Fruit fly (Drosophila melanogaster) whole organism, embryonic: ENCODE results near the gene enc.

Experiments
- Antp ChIP-seq: fragments of 200-800 bp; sonication (Bioruptor generic); optimal IDR thresholded peaks from 3 replicates; lab custom pipeline; 2016; ENCODE audit warnings: missing biosample characterization, missing genetic modification characterization
- Atf6 ChIP-seq: fragments of 200-800 bp; sonication (Bioruptor generic); IDR thresholded peaks from 2 replicates; pipeline ENCODE4 v1.3.6; 2022; ENCODE audit warnings: missing biosample characterization, missing genetic modification characterization
- CG10565 ChIP-seq: fragments of 200-800 bp; sonication (Bioruptor generic); optimal IDR thresholded peaks from 3 replicates; lab custom pipeline; 2016; ENCODE audit warnings: missing biosample characterization, mild to moderate bottlenecking, missing genetic modification characterization
- CG10979 ChIP-seq: fragments of 200-800 bp; sonication (Bioruptor generic); optimal IDR thresholded peaks from 2 replicates; lab custom pipeline; 2018; ENCODE audit warnings: missing biosample characterization, mild to moderate bottlenecking, missing genetic modification characterization, moderate library complexity
- CG12391 ChIP-seq: fragments of 200-800 bp; sonication (Bioruptor generic); optimal IDR thresholded peaks from 3 replicates; lab custom pipeline; 2018; ENCODE audit warnings: missing biosample characterization, mild to moderate bottlenecking, missing genetic modification characterization, moderate library complexity
- CG14667 ChIP-seq: fragments of 200-800 bp; sonication (Bioruptor generic); IDR thresholded peaks from 2 replicates; pipeline ENCODE4 v1.3.6; 2022; ENCODE audit warnings: missing biosample characterization, missing genetic modification characterization
- CG17328 ChIP-seq: fragments of 200-800 bp; sonication (Bioruptor generic); IDR thresholded peaks from 2 replicates; pipeline ENCODE4 v1.3.6; 2022; ENCODE audit warnings: missing biosample characterization, missing genetic modification characterization
- CG17361 ChIP-seq: fragments of 200-800 bp; sonication (Bioruptor generic); IDR thresholded peaks from 3 replicates; pipeline ENCODE4 v1.3.6; 2022; ENCODE audit warnings: missing biosample characterization, missing genetic modification characterization
- CG18262 ChIP-seq: fragments of 200-800 bp; optimal IDR thresholded peaks from 3 replicates; lab custom pipeline; 2019; ENCODE audit warnings: missing biosample characterization, mild to moderate bottlenecking, missing genetic modification characterization, moderate library complexity
- CG18599 ChIP-seq: fragments of 200-800 bp; sonication (Bioruptor generic); optimal IDR thresholded peaks from 3 replicates; lab custom pipeline; 2017; ENCODE audit warnings: missing biosample characterization, missing genetic modification characterization, mild to moderate bottlenecking, moderate library complexity, missing genetic modification reagents
- CG18619 ChIP-seq: fragments of 200-800 bp; sonication (Bioruptor generic); optimal IDR thresholded peaks from 3 replicates; lab custom pipeline; 2017; ENCODE audit warnings: missing biosample characterization, mild to moderate bottlenecking, missing genetic modification characterization
- CG31224 ChIP-seq: fragments of 200-800 bp; sonication (Bioruptor generic); IDR thresholded peaks from 2 replicates; pipeline ENCODE4 v1.3.6; 2022; ENCODE audit warnings: missing biosample characterization, missing genetic modification characterization
- CG31365 ChIP-seq: fragments of 200-800 bp; sonication (Bioruptor generic); optimal IDR thresholded peaks from 2 replicates; lab custom pipeline; 2018; ENCODE audit warnings: missing biosample characterization, mild to moderate bottlenecking, missing genetic modification characterization
- CG3281 ChIP-seq: fragments of 200-800 bp; sonication (Bioruptor generic); optimal IDR thresholded peaks from 3 replicates; lab custom pipeline; 2017; ENCODE audit warnings: missing biosample characterization, mild to moderate bottlenecking, missing genetic modification characterization
- CG3847 ChIP-seq: fragments of 200-800 bp; sonication (Bioruptor generic); IDR thresholded peaks from 2 replicates; pipeline ENCODE4 v1.3.6; 2022; ENCODE audit warnings: missing biosample characterization, missing genetic modification characterization
- CG4282 ChIP-seq: fragments of 200-800 bp; sonication (Bioruptor generic); optimal IDR thresholded peaks from 2 replicates; lab custom pipeline; 2016; ENCODE audit warnings: missing biosample characterization, missing genetic modification characterization
- CG4404 ChIP-seq: fragments of 200-800 bp; sonication (Bioruptor generic); IDR thresholded peaks from 2 replicates; pipeline ENCODE4 v1.3.6; 2022; ENCODE audit warnings: missing biosample characterization, missing genetic modification characterization
- CG4854 ChIP-seq: fragments of 200-800 bp; sonication (Bioruptor generic); optimal IDR thresholded peaks from 2 replicates; lab custom pipeline; 2016; ENCODE audit warnings: missing biosample characterization, missing genetic modification characterization, inconsistent platforms
- CG7271 ChIP-seq: fragments of 200-800 bp; sonication (Bioruptor generic); optimal IDR thresholded peaks from 2 replicates; lab custom pipeline; 2018; ENCODE audit warnings: missing biosample characterization, mild to moderate bottlenecking, missing genetic modification characterization, moderate library complexity
- CG7556 ChIP-seq: fragments of 200-800 bp; sonication (Bioruptor generic); optimal IDR thresholded peaks from 2 replicates; lab custom pipeline; 2017; ENCODE audit warnings: missing biosample characterization, mild to moderate bottlenecking, missing genetic modification characterization
- CG8359 ChIP-seq: fragments of 200-800 bp; sonication (Bioruptor generic); optimal IDR thresholded peaks from 2 replicates; lab custom pipeline; 2017; ENCODE audit warnings: missing biosample characterization, mild to moderate bottlenecking, missing genetic modification characterization, borderline replicate concordance
- CG8388 ChIP-seq: fragments of 200-800 bp; sonication (Bioruptor generic); optimal IDR thresholded peaks from 2 replicates; lab custom pipeline; 2019; ENCODE audit warnings: missing biosample characterization, mild to moderate bottlenecking, missing genetic modification characterization, moderate library complexity
- CG8765 ChIP-seq: fragments of 200-800 bp; sonication (Bioruptor generic); IDR thresholded peaks from 2 replicates; pipeline ENCODE4 v1.3.6; 2022; ENCODE audit warnings: missing biosample characterization, missing genetic modification characterization
- CG9727 ChIP-seq: fragments of 200-800 bp; sonication (Bioruptor generic); optimal IDR thresholded peaks from 3 replicates; lab custom pipeline; 2017; ENCODE audit warnings: missing biosample characterization, mild to moderate bottlenecking, missing genetic modification characterization
- Drgx ChIP-seq: fragments of 200-800 bp; sonication (Bioruptor generic); IDR thresholded peaks from 2 replicates; pipeline ENCODE4 v1.3.6; 2022; ENCODE audit warnings: missing biosample characterization, missing genetic modification characterization
- E2f2 ChIP-seq: fragments of 200-800 bp; sonication (Bioruptor generic); IDR thresholded peaks from 2 replicates; pipeline ENCODE4 v1.3.6; 2022; ENCODE audit warnings: missing biosample characterization, missing genetic modification characterization
- Ets97D ChIP-seq: fragments of 200-800 bp; sonication (Bioruptor generic); optimal IDR thresholded peaks from 3 replicates; lab custom pipeline; 2016; ENCODE audit warnings: missing biosample characterization, missing genetic modification characterization
- Fer3 ChIP-seq: fragments of 200-800 bp; sonication (Bioruptor generic); optimal IDR thresholded peaks from 2 replicates; lab custom pipeline; 2018; ENCODE audit warnings: missing biosample characterization, mild to moderate bottlenecking, missing genetic modification characterization, moderate library complexity
- Hand ChIP-seq: fragments of 200-800 bp; sonication (Bioruptor generic); optimal IDR thresholded peaks from 2 replicates; lab custom pipeline; 2017; ENCODE audit warnings: mild to moderate bottlenecking, missing biosample characterization, missing genetic modification reagents, missing genetic modification characterization
- HmgD ChIP-seq: fragments of 200-800 bp; sonication (Bioruptor generic); optimal IDR thresholded peaks from 3 replicates; lab custom pipeline; 2016; ENCODE audit warnings: missing biosample characterization, missing genetic modification characterization
- MESR4 ChIP-seq: fragments of 200-800 bp; sonication (Bioruptor generic); optimal IDR thresholded peaks from 2 replicates; lab custom pipeline; 2018; ENCODE audit warnings: missing biosample characterization, mild to moderate bottlenecking, missing genetic modification characterization, moderate library complexity
- MTF-1 ChIP-seq: fragments of 200-800 bp; sonication (Bioruptor generic); optimal IDR thresholded peaks from 2 replicates; lab custom pipeline; 2018; ENCODE audit warnings: missing biosample characterization, mild to moderate bottlenecking, missing genetic modification characterization, borderline replicate concordance
- Neu2 ChIP-seq: fragments of 200-800 bp; sonication (Bioruptor generic); optimal IDR thresholded peaks from 3 replicates; lab custom pipeline; 2016; ENCODE audit warnings: missing biosample characterization, missing genetic modification characterization, borderline replicate concordance
- Nf-YA ChIP-seq: fragments of 200-800 bp; sonication (Bioruptor generic); IDR thresholded peaks from 2 replicates; pipeline ENCODE4 v1.3.6; 2022; ENCODE audit warnings: missing biosample characterization, missing genetic modification characterization
- Nf-YC ChIP-seq: fragments of 200-800 bp; optimal IDR thresholded peaks from 3 replicates; lab custom pipeline; 2019; ENCODE audit warnings: missing biosample characterization, mild to moderate bottlenecking, missing genetic modification characterization, moderate library complexity
- Spps ChIP-seq: fragments of 200-800 bp; sonication (Bioruptor generic); optimal IDR thresholded peaks from 2 replicates; lab custom pipeline; 2018; ENCODE audit warnings: missing biosample characterization, mild to moderate bottlenecking, missing genetic modification characterization
- Sry-δ ChIP-seq: fragments of 200-800 bp; sonication (Bioruptor generic); optimal IDR thresholded peaks from 2 replicates; lab custom pipeline; 2016; ENCODE audit warnings: missing biosample characterization, missing genetic modification characterization
- ab ChIP-seq: fragments of 200-800 bp; sonication (Bioruptor generic); optimal IDR thresholded peaks from 2 replicates; lab custom pipeline; 2016; ENCODE audit warnings: missing biosample characterization, missing genetic modification characterization
- cas ChIP-seq: fragments of 200-800 bp; sonication (Bioruptor generic); IDR thresholded peaks from 2 replicates; pipeline ENCODE4 v1.3.6; 2022; ENCODE audit warnings: missing biosample characterization, missing genetic modification characterization
- cato ChIP-seq: fragments of 200-800 bp; sonication (Bioruptor generic); optimal IDR thresholded peaks from 2 replicates; lab custom pipeline; 2016; ENCODE audit warnings: missing biosample characterization, missing genetic modification characterization, borderline replicate concordance
- crp ChIP-seq, 2 experiments: fragments of 200-800 bp; sonication (Bioruptor generic); optimal IDR thresholded peaks; 2 replicates in 1 of 2; 3 replicates in 1 of 2; lab custom pipeline; 2017; ENCODE audit warnings: missing biosample characterization in 2 of 2, missing genetic modification characterization in 2 of 2, mild to moderate bottlenecking in 1 of 2, moderate library complexity in 1 of 2
- dan ChIP-seq: fragments of 200-800 bp; sonication (Bioruptor generic); IDR thresholded peaks from 2 replicates; pipeline ENCODE4 v1.3.6; 2022; ENCODE audit warnings: missing biosample characterization, missing genetic modification characterization
- hkb ChIP-seq, 2 experiments: fragments of 200-800 bp in 1 of 2; fragments of >200 bp in 1 of 2; sonication (Bioruptor generic) in 1 of 2; IDR thresholded peaks in 1 of 2; optimal IDR thresholded peaks in 1 of 2; 2 replicates each; pipeline versions ENCODE4 v1.3.6 to Lab custom; 2017 to 2022; ENCODE audit warnings: missing biosample characterization in 1 of 2, missing genetic modification characterization in 1 of 2
- ind ChIP-seq: fragments of 200-800 bp; sonication (Bioruptor generic); optimal IDR thresholded peaks from 3 replicates; lab custom pipeline; 2016; ENCODE audit warnings: missing biosample characterization, missing genetic modification characterization
- lab ChIP-seq: fragments of 200-800 bp; sonication (Bioruptor generic); optimal IDR thresholded peaks from 3 replicates; lab custom pipeline; 2017; ENCODE audit warnings: missing biosample characterization, missing genetic modification characterization, mild to moderate bottlenecking, moderate library complexity, missing genetic modification reagents
- org-1 ChIP-seq: fragments of 200-800 bp; sonication (Bioruptor generic); optimal IDR thresholded peaks from 2 replicates; lab custom pipeline; 2017; ENCODE audit warnings: missing biosample characterization, missing genetic modification characterization
- peb ChIP-seq: fragments of 200-800 bp; sonication (Bioruptor generic); IDR thresholded peaks from 2 replicates; pipeline ENCODE4 v1.3.6; 2022; ENCODE audit warnings: missing biosample characterization, missing genetic modification characterization
- sob ChIP-seq: fragments of 200-800 bp; sonication (Bioruptor generic); IDR thresholded peaks from 2 replicates; pipeline ENCODE4 v1.3.6; 2022; ENCODE audit warnings: missing biosample characterization, missing genetic modification characterization
- vvl ChIP-seq: fragments of 200-800 bp; sonication (Bioruptor generic); IDR thresholded peaks from 2 replicates; pipeline ENCODE4 v1.3.6; 2022; ENCODE audit warnings: missing biosample characterization, missing genetic modification characterization
- z ChIP-seq: fragments of 200-800 bp; sonication (Bioruptor generic); IDR thresholded peaks from 3 replicates; pipeline ENCODE4 v1.3.6; 2022; ENCODE audit warnings: missing biosample characterization, missing genetic modification characterization
- zfh1 ChIP-seq: fragments of 200-800 bp; sonication (Bioruptor generic); IDR thresholded peaks from 3 replicates; pipeline ENCODE4 v1.3.6; 2022; ENCODE audit warnings: missing biosample characterization, missing genetic modification characterization

The enc gene

dm6 chr3L:3801343-3801742, 17.1 kb upstream of the enc start (continued):
- TF ChIP-seq CG3847 (GFP tag; lab: Robert Waterston, UW) (0 out of 2 replicates have a peak, but pooled peaks have one; percentile 16), MTF-1 (GFP tag; lab: Kevin White, UChicago) (no peak), ind (no peak), CG31365 (no peak), Sry-δ (GFP tag; lab: Kevin White, UChicago) (no peak), CG17361 (GFP tag; lab: Robert Waterston, UW) (no peak), CG4282 (GFP tag; lab: Kevin White, UChicago) (no peak), Atf6 (GFP tag; lab: Robert Waterston, UW) (0 out of 2 replicates have a peak, but pooled peaks have one; percentile 12), MESR4 (GFP tag; lab: Kevin White, UChicago) (no peak), CG18599 (GFP tag; lab: Kevin White, UChicago) (peak; percentile 83), Nf-YA (GFP tag; lab: Robert Waterston, UW) (no peak), Spps (no peak), CG7271 (tag; lab: Kevin White, UChicago) (no peak), Hand (peak; percentile 15), vvl (GFP tag; lab: Robert Waterston, UW) (0 out of 2 replicates have a peak, but pooled peaks have one; percentile 19), CG8359 (GFP tag; lab: Kevin White, UChicago) (no peak), Nf-YC (tag; lab: Kevin White, UChicago) (no peak), E2f2 (no peak), cato (GFP tag; lab: Kevin White, UChicago) (no peak), Ets97D (GFP tag; lab: Kevin White, UChicago) (no peak), CG7556 (GFP tag; lab: Kevin White, UChicago) (peak; percentile 5), crp (GFP tag; optimal IDR thresholded peaks at IDR 0.05; lab: Kevin White, UChicago) (no peak), CG14667 (no peak), CG8765 (GFP tag; lab: Robert Waterston, UW) (no peak), ab (no peak), CG8388 (GFP tag; lab: Kevin White, UChicago) (no peak), CG9727 (GFP tag; lab: Kevin White, UChicago) (no peak), lab (GFP tag; lab: Kevin White, UChicago) (peak; percentile 79), Fer3 (tag; lab: Kevin White, UChicago) (peak; percentile 20), CG4404 (GFP tag; lab: Robert Waterston, UW) (no peak), Neu2 (GFP tag; lab: Kevin White, UChicago) (no peak), CG10979 (no peak), HmgD (GFP tag; lab: Kevin White, UChicago) (no peak), Drgx (GFP tag; lab: Robert Waterston, UW) (no peak), zfh1 (GFP tag; lab: Robert Waterston, UW) (no peak), z (GFP tag; lab: Robert Waterston, UW) (no peak), CG17328 (GFP tag; lab: Robert Waterston, UW) (no peak), peb (GFP tag; lab: Robert Waterston, UW) (no peak), CG12391 (tag; lab: Kevin White, UChicago) (peak; percentile 22), org-1 (GFP tag; lab: Kevin White, UChicago) (no peak), CG31224 (GFP tag; lab: Robert Waterston, UW) (no peak), CG18262 (tag; lab: Kevin White, UChicago) (no peak), cas (no peak), dan (GFP tag; lab: Robert Waterston, UW) (no peak), CG10565 (GFP tag; lab: Kevin White, UChicago) (no peak), CG4854 (no peak), hkb (optimal IDR thresholded peaks at IDR 0.05; lab: Kevin White, UChicago) (no peak), hkb (GFP tag; IDR thresholded peaks at IDR 0.05; lab: Robert Waterston, UW) (no peak), CG3281 (no peak), Antp (GFP tag; lab: Kevin White, UChicago) (no peak), sob (peak; percentile 58), CG18619 (no peak)
